Fruit fly (Drosophila melanogaster) Kc167 (cell line): ENCODE results near the gene CG5989.

Experiments used
- Myc ChIP-seq: fragments of >200 bp; optimal IDR thresholded peaks from 2 replicates; lab custom pipeline; 2017; ENCODE audit warnings: missing external identifiers
- Sin3A ChIP-seq: fragments of >200 bp; optimal IDR thresholded peaks from 2 replicates; lab custom pipeline; 2018; ENCODE audit warnings: missing external identifiers
- h ChIP-seq: fragments of >200 bp; optimal IDR thresholded peaks from 3 replicates; lab custom pipeline; 2018; ENCODE audit warnings: missing external identifiers
- insv ChIP-seq: fragments of >200 bp; optimal IDR thresholded peaks from 3 replicates; lab custom pipeline; 2018; ENCODE audit warnings: missing external identifiers
- psq ChIP-seq: fragments of >200 bp; optimal IDR thresholded peaks from 2 replicates; lab custom pipeline; 2017; ENCODE audit warnings: missing external identifiers
- ttk ChIP-seq: sonication (Bioruptor generic); optimal IDR thresholded peaks from 2 replicates; lab custom pipeline; 2017; ENCODE audit warnings: missing external identifiers

DNA sequence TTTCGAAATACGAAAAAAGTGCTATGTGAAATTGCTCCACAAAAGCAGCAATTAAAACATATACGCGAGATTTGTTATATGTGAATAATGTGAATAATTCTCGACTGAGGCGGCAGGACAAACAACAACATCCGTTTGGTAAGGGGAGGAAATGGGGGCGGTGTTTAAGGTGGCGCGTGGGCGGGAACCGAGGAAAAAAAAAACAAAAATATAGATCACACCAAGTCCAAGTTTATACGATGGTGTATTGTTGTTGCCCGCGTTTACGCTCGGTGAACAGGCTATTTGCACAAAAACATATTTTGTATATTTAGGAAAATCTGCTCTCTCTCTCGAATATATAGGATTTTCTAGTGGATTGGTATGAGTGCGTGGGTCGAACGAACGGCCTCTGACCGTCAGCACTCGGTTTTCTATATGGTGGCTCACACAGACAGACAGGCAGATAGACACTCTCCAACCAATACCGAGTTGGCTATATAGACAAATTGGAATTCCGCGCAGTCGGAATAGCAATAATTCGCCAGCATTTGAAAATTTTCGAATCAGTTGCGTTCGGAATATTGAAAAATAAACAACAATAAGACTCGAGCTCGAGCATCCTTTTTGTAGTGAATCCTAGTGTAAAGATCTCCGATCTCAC, 25.9 kb upstream of the CG5989 start:
- no peak for TF ChIP-seq insv
- no peak for TF ChIP-seq ttk (lab: Kevin White, UChicago)
- TF ChIP-seq psq (lab: Kevin White, UChicago), result no peak
- TF ChIP-seq h, result no peak
- TF ChIP-seq Sin3A, result no peak
- no peak for TF ChIP-seq Myc
